Fruit fly (Drosophila melanogaster) whole organism, adult: ENCODE data around the gene CG43980.

Experiments
- CG12768 ChIP-seq: fragments of 200-800 bp; sonication (Bioruptor generic); optimal IDR thresholded peaks from 2 replicates; lab custom pipeline; 2017; ENCODE audit warnings: missing biosample characterization, missing genetic modification characterization, mild to moderate bottlenecking, moderate library complexity, missing genetic modification reagents
- CG14711 ChIP-seq: fragments of 200-800 bp; sonication (Bioruptor generic); optimal IDR thresholded peaks from 2 replicates; lab custom pipeline; 2018; ENCODE audit warnings: missing biosample characterization, mild to moderate bottlenecking, missing genetic modification characterization, moderate library complexity
- CG1620 ChIP-seq: fragments of 200-800 bp; sonication (Bioruptor generic); optimal IDR thresholded peaks from 2 replicates; lab custom pipeline; 2016; ENCODE audit warnings: missing biosample characterization, missing genetic modification characterization
- CG33017 ChIP-seq: fragments of 200-800 bp; sonication (Bioruptor generic); optimal IDR thresholded peaks from 2 replicates; lab custom pipeline; 2018; ENCODE audit warnings: missing biosample characterization, mild to moderate bottlenecking, missing genetic modification characterization, moderate library complexity
- CG5204 ChIP-seq: fragments of 200-800 bp; sonication (Bioruptor generic); optimal IDR thresholded peaks from 2 replicates; lab custom pipeline; 2016; ENCODE audit warnings: missing biosample characterization, missing genetic modification characterization
- CG7045 ChIP-seq: fragments of 200-800 bp; sonication (Bioruptor generic); optimal IDR thresholded peaks from 2 replicates; lab custom pipeline; 2017; ENCODE audit warnings: missing biosample characterization, mild to moderate bottlenecking, missing genetic modification characterization
- CG7101 ChIP-seq: fragments of 200-800 bp; sonication (Bioruptor generic); optimal IDR thresholded peaks from 2 replicates; lab custom pipeline; 2018; ENCODE audit warnings: missing biosample characterization, mild to moderate bottlenecking, missing genetic modification characterization, moderate library complexity
- Clk ChIP-seq: fragments of 200-800 bp; sonication (Bioruptor generic); optimal IDR thresholded peaks from 2 replicates; lab custom pipeline; 2017; ENCODE audit warnings: missing biosample characterization, missing genetic modification characterization
- bab1 ChIP-seq: fragments of 200-800 bp; sonication (Bioruptor generic); optimal IDR thresholded peaks from 3 replicates; lab custom pipeline; 2019; ENCODE audit warnings: missing biosample characterization, mild to moderate bottlenecking, missing genetic modification characterization, moderate library complexity
- cnc ChIP-seq, 2 experiments: fragments of >200 bp; optimal IDR thresholded peaks; 2 replicates each; lab custom pipeline; 2017
- kay ChIP-seq: fragments of 200-800 bp; sonication (Bioruptor generic); peaks from one replicate; lab custom pipeline; 2016; ENCODE audit warnings: missing biosample characterization, missing genetic modification characterization, borderline replicate concordance
- pad ChIP-seq: fragments of 200-800 bp; sonication (Bioruptor generic); optimal IDR thresholded peaks from 3 replicates; lab custom pipeline; 2017; ENCODE audit warnings: missing biosample characterization, missing genetic modification characterization, mild to moderate bottlenecking, moderate library complexity, missing genetic modification reagents
- tj ChIP-seq: fragments of 200-800 bp; sonication (Bioruptor generic); optimal IDR thresholded peaks from 3 replicates; lab custom pipeline; 2017; ENCODE audit warnings: missing biosample characterization, mild to moderate bottlenecking, missing genetic modification characterization, moderate library complexity

CG43980 gene

dm6 chr3L:21709785-21710591 is 65.2 kb downstream of the CG43980 start:
- TF ChIP-seq tj = no peak
- no peak for TF ChIP-seq cnc (optimal IDR thresholded peaks at IDR 0.05; lab: Kevin White, UChicago)
- TF ChIP-seq CG33017 (tag; lab: Kevin White, UChicago) = no peak
- TF ChIP-seq pad (GFP tag; lab: Kevin White, UChicago) = no peak
- no peak for TF ChIP-seq CG7101 (tag; lab: Kevin White, UChicago)
- no peak for TF ChIP-seq CG1620 (GFP tag; lab: Kevin White, UChicago)
- TF ChIP-seq CG5204 (GFP tag; lab: Kevin White, UChicago) = no peak
- TF ChIP-seq CG7045 = no peak
- no peak for TF ChIP-seq CG12768 (GFP tag; lab: Kevin White, UChicago)
- TF ChIP-seq CG14711 (tag; lab: Kevin White, UChicago) = no peak
- TF ChIP-seq Clk (GFP tag; lab: Kevin White, UChicago) = no peak
- TF ChIP-seq kay (GFP tag; lab: Kevin White, UChicago) = no peak
- TF ChIP-seq bab1 (GFP tag; lab: Kevin White, UChicago) = no peak
